Worm (Caenorhabditis elegans) whole organism, young adult: ENCODE measurements around the gene cdc-48.1.

Source experiments
- B0019.2 ChIP-seq: fragments of 200-800 bp; sonication (Bioruptor generic); conservative IDR thresholded peaks from 2 replicates; pipeline ENCODE4 v1.3.6; 2022; ENCODE audit warnings: missing genetic modification reagents, missing genetic modification characterization, missing compliant biosample characterization
- B0035.1 ChIP-seq: sonication (generic microtip); optimal IDR thresholded peaks from 2 replicates; lab custom pipeline; 2016; ENCODE audit warnings: missing genetic modification characterization, mild to moderate bottlenecking, missing compliant biosample characterization, missing genotype, missing genetic modification reagents
- C06A6.2 ChIP-seq: fragments of 200-800 bp; sonication (Bioruptor generic); conservative IDR thresholded peaks from 2 replicates; pipeline ENCODE4 v1.3.6; 2022; ENCODE audit warnings: missing genetic modification characterization, missing compliant biosample characterization
- D2030.7 ChIP-seq: fragments of 200-800 bp; sonication (Bioruptor generic); IDR thresholded peaks from 2 replicates; pipeline ENCODE4 v1.3.6; 2022; ENCODE audit warnings: missing genetic modification reagents, missing genetic modification characterization, missing compliant biosample characterization
- F10E7.11 ChIP-seq: sonication (generic microtip); optimal IDR thresholded peaks from 2 replicates; lab custom pipeline; 2017; ENCODE audit warnings: mild to moderate bottlenecking, missing genetic modification characterization, moderate library complexity, missing compliant biosample characterization
- F22D6.2 ChIP-seq: sonication (generic microtip); optimal IDR thresholded peaks from 2 replicates; lab custom pipeline; 2016; ENCODE audit warnings: mild to moderate bottlenecking, missing genetic modification characterization, missing compliant biosample characterization
- K12H6.12 ChIP-seq: fragments of 200-800 bp; sonication (Bioruptor generic); optimal IDR thresholded peaks from 2 replicates; lab custom pipeline; 2018; ENCODE audit warnings: mild to moderate bottlenecking, missing genetic modification characterization, missing compliant biosample characterization
- Y53F4B.3 ChIP-seq: fragments of 200-800 bp; sonication (Bioruptor generic); IDR thresholded peaks from 2 replicates; pipeline ENCODE4 v1.3.6; 2022; ENCODE audit warnings: missing genetic modification reagents, missing genetic modification characterization, missing compliant biosample characterization
- Y53G8AR.9 ChIP-seq: fragments of 200-800 bp; sonication (Bioruptor generic); conservative IDR thresholded peaks from 2 replicates; pipeline ENCODE4 v1.3.6; 2022; ENCODE audit warnings: missing genetic modification reagents, missing genetic modification characterization, missing compliant biosample characterization
- Y79H2A.3 ChIP-seq: fragments of 200-800 bp; sonication (Bioruptor generic); conservative IDR thresholded peaks from 2 replicates; pipeline ENCODE4 v1.3.6; 2022; ENCODE audit warnings: missing genetic modification reagents, missing genetic modification characterization, missing compliant biosample characterization
- Y95B8A.8 ChIP-seq: fragments of 200-800 bp; sonication (Bioruptor generic); IDR thresholded peaks from 2 replicates; pipeline ENCODE4 v1.3.6; 2022; ENCODE audit warnings: missing genetic modification reagents, missing genetic modification characterization, missing compliant biosample characterization
- ama-1 ChIP-seq, 3 experiments: fragments of 150-350 bp in 1 of 3; sonication (generic microtip) in 2 of 3; optimal IDR thresholded peaks; 2 replicates each; lab custom pipeline; 2014 to 2018; ENCODE audit warnings: missing biosample characterization in 2 of 3, missing genetic modification characterization in 2 of 3, missing genetic modification reagents in 2 of 3
- aptf-2 ChIP-seq: fragments of 200-800 bp; sonication (Bioruptor generic); conservative IDR thresholded peaks from 2 replicates; pipeline ENCODE4 v1.3.6; 2022; ENCODE audit warnings: missing genetic modification reagents, missing genetic modification characterization, missing compliant biosample characterization
- athp-1 ChIP-seq: sonication (generic microtip); optimal IDR thresholded peaks from 2 replicates; lab custom pipeline; 2017; ENCODE audit warnings: mild to moderate bottlenecking, missing genetic modification characterization, missing compliant biosample characterization
- bed-2 ChIP-seq: fragments of 200-800 bp; sonication (Bioruptor generic); IDR thresholded peaks from 2 replicates; pipeline ENCODE4 v1.3.6; 2022; ENCODE audit warnings: missing genetic modification reagents, missing genetic modification characterization, missing compliant biosample characterization
- ceh-40 ChIP-seq: fragments of 200-800 bp; sonication (Bioruptor generic); IDR thresholded peaks from 2 replicates; pipeline ENCODE4 v1.3.6; 2022; ENCODE audit warnings: missing genetic modification characterization, missing compliant biosample characterization
- ceh-79 ChIP-seq: sonication (generic microtip); optimal IDR thresholded peaks from 2 replicates; lab custom pipeline; 2017; ENCODE audit warnings: mild to moderate bottlenecking, missing genetic modification characterization, missing compliant biosample characterization
- die-1 ChIP-seq: sonication (generic microtip); optimal IDR thresholded peaks from 2 replicates; lab custom pipeline; 2016; ENCODE audit warnings: missing genotype, mild to moderate bottlenecking, missing genetic modification characterization, missing compliant biosample characterization
- dox-1 ChIP-seq: fragments of 200-800 bp; sonication (Bioruptor generic); IDR thresholded peaks from 2 replicates; pipeline ENCODE4 v1.3.6; 2022; ENCODE audit warnings: missing genetic modification reagents, missing genetic modification characterization, missing compliant biosample characterization
- efl-1 ChIP-seq: fragments of 150-350 bp; optimal IDR thresholded peaks from 2 replicates; lab custom pipeline; 2014; ENCODE audit warnings: missing biosample characterization, missing genetic modification reagents, missing genetic modification characterization
- egl-44 ChIP-seq: fragments of 200-800 bp; sonication (Bioruptor generic); IDR thresholded peaks from 2 replicates; pipeline ENCODE4 v1.3.6; 2022; ENCODE audit warnings: missing genetic modification reagents, missing genetic modification characterization, missing compliant biosample characterization
- fkh-3 ChIP-seq: sonication (generic microtip); optimal IDR thresholded peaks from 2 replicates; lab custom pipeline; 2016; ENCODE audit warnings: mild to moderate bottlenecking, missing genetic modification characterization, missing compliant biosample characterization
- hlh-12 ChIP-seq: sonication (generic microtip); optimal IDR thresholded peaks from 2 replicates; lab custom pipeline; 2016; ENCODE audit warnings: missing genetic modification characterization, missing compliant biosample characterization
- hlh-26 ChIP-seq: fragments of 200-800 bp; sonication (Bioruptor generic); conservative IDR thresholded peaks from 2 replicates; pipeline ENCODE4 v1.3.6; 2022; ENCODE audit warnings: missing genetic modification reagents, missing genetic modification characterization, missing compliant biosample characterization
- hmg-20 ChIP-seq: fragments of 200-800 bp; sonication (Bioruptor generic); IDR thresholded peaks from 2 replicates; pipeline ENCODE4 v1.3.6; 2022; ENCODE audit warnings: missing genetic modification reagents, missing genetic modification characterization, missing compliant biosample characterization
- hrde-1 ChIP-seq: sonication (generic microtip); optimal IDR thresholded peaks from 2 replicates; lab custom pipeline; 2016; ENCODE audit warnings: missing genetic modification characterization, mild to moderate bottlenecking, missing compliant biosample characterization, moderate library complexity, missing genotype, missing genetic modification reagents, borderline replicate concordance
- let-526 ChIP-seq: fragments of 200-800 bp; sonication (Bioruptor generic); IDR thresholded peaks from 2 replicates; pipeline ENCODE4 v1.3.6; 2022; ENCODE audit warnings: missing genetic modification reagents, missing genetic modification characterization, missing compliant biosample characterization
- lin-35 ChIP-seq, 3 experiments: fragments of 150-350 bp in 2 of 3; sonication (generic microtip) in 1 of 3; optimal IDR thresholded peaks; 2 replicates each; lab custom pipeline; 2014 to 2018; ENCODE audit warnings: missing biosample characterization in 3 of 3, missing genetic modification characterization in 3 of 3, missing genetic modification reagents in 3 of 3
- lin-40 ChIP-seq: sonication (generic microtip); optimal IDR thresholded peaks from 2 replicates; lab custom pipeline; 2016; ENCODE audit warnings: missing genetic modification characterization, mild to moderate bottlenecking, missing compliant biosample characterization, missing genotype, missing genetic modification reagents
- lir-1 ChIP-seq: fragments of 200-800 bp; sonication (Bioruptor generic); conservative IDR thresholded peaks from 2 replicates; pipeline ENCODE4 v1.3.6; 2022; ENCODE audit warnings: missing genetic modification reagents, missing genetic modification characterization, missing compliant biosample characterization
- lsy-27 ChIP-seq: sonication (generic microtip); optimal IDR thresholded peaks from 2 replicates; lab custom pipeline; 2017; ENCODE audit warnings: missing genetic modification characterization, mild to moderate bottlenecking, missing compliant biosample characterization, antibody characterized with exemption, missing genotype, borderline replicate concordance; ENCODE audit not compliant: insufficient read depth
- madf-3 ChIP-seq: fragments of 200-800 bp; sonication (Bioruptor generic); IDR thresholded peaks from 2 replicates; pipeline ENCODE4 v1.3.6; 2022; ENCODE audit warnings: missing genetic modification reagents, missing genetic modification characterization, missing compliant biosample characterization
- mes-4 ChIP-seq: sonication (generic microtip); optimal IDR thresholded peaks from 2 replicates; lab custom pipeline; 2016; ENCODE audit warnings: missing genotype, missing genetic modification characterization, missing compliant biosample characterization
- nfya-2 ChIP-seq: fragments of 200-800 bp; sonication (Bioruptor generic); IDR thresholded peaks from 2 replicates; pipeline ENCODE4 v1.3.6; 2022; ENCODE audit warnings: missing genetic modification reagents, missing genetic modification characterization, missing compliant biosample characterization
- pbrm-1 ChIP-seq: fragments of 200-800 bp; sonication (Bioruptor generic); IDR thresholded peaks from 2 replicates; pipeline ENCODE4 v1.3.6; 2022; ENCODE audit warnings: missing genetic modification reagents, missing genetic modification characterization, missing compliant biosample characterization
- rcor-1 ChIP-seq: fragments of 200-800 bp; sonication (Bioruptor generic); IDR thresholded peaks from 2 replicates; pipeline ENCODE4 v1.3.6; 2022; ENCODE audit warnings: missing genetic modification reagents, missing genetic modification characterization, missing compliant biosample characterization
- rec-8 ChIP-seq, 2 experiments: sonication (generic microtip); optimal IDR thresholded peaks; 2 replicates each; lab custom pipeline; 2016; ENCODE audit warnings: mild to moderate bottlenecking in 2 of 2, missing genetic modification characterization in 2 of 2, missing genetic modification reagents in 2 of 2, missing genotype in 2 of 2, missing biosample characterization in 1 of 2, missing compliant biosample characterization in 1 of 2, moderate library complexity in 1 of 2
- sdz-38 ChIP-seq: sonication (generic microtip); optimal IDR thresholded peaks from 2 replicates; lab custom pipeline; 2016; ENCODE audit warnings: missing genotype, missing genetic modification characterization, missing compliant biosample characterization
- sea-2 ChIP-seq: fragments of 200-800 bp; sonication (Bioruptor generic); IDR thresholded peaks from 2 replicates; pipeline ENCODE4 v1.3.6; 2022; ENCODE audit warnings: missing genetic modification characterization, missing compliant biosample characterization
- snpc-1.1 ChIP-seq: sonication (generic microtip); optimal IDR thresholded peaks from 2 replicates; lab custom pipeline; 2017; ENCODE audit warnings: missing genetic modification characterization, mild to moderate bottlenecking, missing compliant biosample characterization, antibody characterized with exemption, moderate library complexity, missing genotype, missing genetic modification reagents; ENCODE audit not compliant: insufficient read depth
- snpc-1.3 ChIP-seq: sonication (generic microtip); optimal IDR thresholded peaks from 2 replicates; lab custom pipeline; 2017; ENCODE audit warnings: missing genetic modification characterization, mild to moderate bottlenecking, missing compliant biosample characterization, antibody characterized with exemption, moderate library complexity, missing genotype, missing genetic modification reagents; ENCODE audit not compliant: insufficient read depth
- tlf-1 ChIP-seq: fragments of 200-800 bp; sonication (Bioruptor generic); optimal IDR thresholded peaks from 2 replicates; lab custom pipeline; 2018; ENCODE audit warnings: mild to moderate bottlenecking, missing genetic modification characterization, missing compliant biosample characterization
- xnd-1 ChIP-seq: sonication (generic microtip); optimal IDR thresholded peaks from 2 replicates; lab custom pipeline; 2016; ENCODE audit warnings: missing genotype, missing genetic modification reagents, missing genetic modification characterization, missing compliant biosample characterization
- ztf-28 ChIP-seq: fragments of 200-800 bp; sonication (Bioruptor generic); IDR thresholded peaks from 2 replicates; pipeline ENCODE4 v1.3.6; 2022; ENCODE audit warnings: missing genetic modification reagents, missing genetic modification characterization, missing compliant biosample characterization

Gene cdc-48.1

ce11 chrII:10603560-10603959, 40.4 kb upstream of the cdc-48.1 start:
- no peak for TF ChIP-seq lin-40 (tag; lab: Kevin White, UChicago)
- no peak for TF ChIP-seq ztf-28 (GFP tag; lab: Robert Waterston, UW)
- TF ChIP-seq hmg-20 (GFP tag; lab: Robert Waterston, UW), result no peak
- TF ChIP-seq bed-2, result no peak
- no peak for TF ChIP-seq egl-44 (GFP tag; lab: Robert Waterston, UW)
- no peak for TF ChIP-seq madf-3
- TF ChIP-seq efl-1 (GFP tag; lab: Kevin White, UChicago), result no peak
- no peak for TF ChIP-seq K12H6.12 (tag; lab: Kevin White, UChicago)
- no peak for TF ChIP-seq Y95B8A.8 (GFP tag; lab: Robert Waterston, UW)
- no peak for TF ChIP-seq xnd-1 (tag; lab: Kevin White, UChicago)
- no peak for TF ChIP-seq snpc-1.3 (tag; lab: Kevin White, UChicago)

DNA sequence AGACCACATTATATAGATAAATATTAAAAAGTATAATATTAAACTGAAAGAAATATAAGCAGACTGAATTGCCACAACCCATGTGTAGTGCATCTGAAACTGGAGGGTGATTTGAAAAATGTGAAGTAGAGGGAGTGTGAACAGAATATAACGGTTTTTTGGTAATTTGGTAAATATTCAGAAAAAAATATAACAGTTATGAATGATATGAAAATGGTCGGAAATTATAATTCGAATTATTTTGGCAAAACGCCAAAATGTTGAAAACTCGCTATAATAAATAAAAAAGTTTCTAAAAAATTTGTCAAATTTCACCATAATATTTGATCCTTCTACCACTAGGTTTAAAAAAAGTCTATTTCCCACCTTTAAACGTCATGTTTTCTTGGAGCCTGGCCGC, 39.0 kb upstream of the cdc-48.1 start, which contains the start of gene srv-2:
TSS of gene srv-2 (minus strand) at position 101 of the 400 bp plus-strand sequence.
- TF ChIP-seq F22D6.2 (tag; lab: Kevin White, UChicago) (no peak), fkh-3 (no peak), lir-1 (GFP tag; lab: Robert Waterston, UW) (no peak), sea-2 (GFP tag; lab: Robert Waterston, UW) (no peak), rcor-1 (GFP tag; lab: Robert Waterston, UW) (no peak), Y79H2A.3 (GFP tag; lab: Robert Waterston, UW) (no peak), tlf-1 (GFP tag; lab: Kevin White, UChicago) (no peak), hlh-12 (tag; lab: Kevin White, UChicago) (no peak), let-526 (no peak)
- TF ChIP-seq, all 124 proteins: peak for 0

- TF ChIP-seq dox-1 (no peak), let-526 (no peak), ceh-79 (tag; lab: Kevin White, UChicago) (no peak), hlh-26 (GFP tag; lab: Robert Waterston, UW) (no peak), Y53F4B.3 (no peak), die-1 (tag; lab: Kevin White, UChicago) (no peak), aptf-2 (no peak), lin-40 (tag; lab: Kevin White, UChicago) (no peak), athp-1 (no peak), B0019.2 (GFP tag; lab: Robert Waterston, UW) (no peak), D2030.7 (GFP tag; lab: Robert Waterston, UW) (no peak), xnd-1 (tag; lab: Kevin White, UChicago) (no peak)
Measured at ce11 chrII:10598970-10599369, 35.8 kb upstream of the cdc-48.1 start, which contains the start of gene C14A4.9. Gene C14A4.9 (plus strand): TSS chrII:10599337.

ce11 chrII:10598039-10598438, 34.8 kb upstream of the cdc-48.1 start, which contains the start of gene C14A4.8:
Gene C14A4.8 (minus strand): TSS chrII:10598139.
- TF ChIP-seq rec-8 (tag; optimal IDR thresholded peaks at IDR 0.05; lab: Kevin White, UChicago) (no peak), F10E7.11 (tag; lab: Kevin White, UChicago) (no peak), B0035.1 (tag; lab: Kevin White, UChicago) (no peak), tlf-1 (GFP tag; lab: Kevin White, UChicago) (no peak), Y53G8AR.9 (GFP tag; lab: Robert Waterston, UW) (no peak), nfya-2 (GFP tag; lab: Robert Waterston, UW) (no peak), ama-1 (optimal IDR thresholded peaks at IDR 0.05; lab: Kevin White, UChicago) (no peak), ama-1 (GFP tag; optimal IDR thresholded peaks at IDR 0.05; lab: Kevin White, UChicago) (no peak), egl-44 (GFP tag; lab: Robert Waterston, UW) (no peak), hrde-1 (tag; lab: Kevin White, UChicago) (no peak), sdz-38 (no peak), ceh-40 (GFP tag; lab: Robert Waterston, UW) (no peak), snpc-1.1 (tag; lab: Kevin White, UChicago) (no peak), ztf-28 (GFP tag; lab: Robert Waterston, UW) (no peak), C06A6.2 (no peak), pbrm-1 (no peak), lin-35 (GFP tag; optimal IDR thresholded peaks at IDR 0.05; lab: Kevin White, UChicago) (no peak), mes-4 (tag; lab: Kevin White, UChicago) (no peak), lsy-27 (no peak)
